Worm (Caenorhabditis elegans) whole organism, midembryonic: ENCODE measurements around the gene F45D3.4.

Source experiments
- med-1 ChIP-seq: sonication (generic microtip); optimal IDR thresholded peaks from 2 replicates; lab custom pipeline; 2017; ENCODE audit warnings: missing genetic modification characterization, mild to moderate bottlenecking, missing compliant biosample characterization, antibody characterized with exemption, missing genetic modification reagents; ENCODE audit not compliant: insufficient read depth
- ztf-23 ChIP-seq: fragments of 200-800 bp; sonication (Bioruptor generic); IDR thresholded peaks from 2 replicates; pipeline ENCODE4 v1.3.6; 2022; ENCODE audit warnings: missing genetic modification reagents, missing genetic modification characterization, missing compliant biosample characterization

DNA sequence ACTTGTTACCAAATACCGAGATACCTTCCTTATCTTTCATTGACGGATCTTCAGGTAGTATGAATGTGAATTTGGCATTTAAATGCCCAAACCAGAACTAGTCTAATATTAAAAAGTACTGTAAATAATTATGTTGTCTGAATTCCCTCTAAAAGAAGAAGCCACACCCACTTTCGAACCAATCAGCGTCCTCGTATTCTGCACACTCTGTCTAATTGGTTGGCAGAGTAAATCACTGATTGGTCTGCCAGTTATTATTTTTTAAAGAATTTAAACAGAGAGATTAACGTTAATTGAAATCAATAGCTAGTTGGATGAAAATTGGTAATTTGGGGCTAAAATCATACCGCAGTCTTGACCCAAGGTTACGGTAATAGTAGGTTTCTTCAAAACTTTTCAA lies 47.3 kb downstream of the F45D3.4 start:
- TF ChIP-seq ztf-23 (GFP tag; lab: Robert Waterston, UW): no peak
- no peak for TF ChIP-seq med-1 (GFP tag; lab: Kevin White, UChicago)
